Worm (Caenorhabditis elegans): ENCODE measurements around the gene Y65A5A.24.

Y65A5A.24 gene

ce11 chrIV:16381933-16382591 lies 11.7 kb upstream of the Y65A5A.24 start, which contains the start of gene Y7A9D.1 (continued):
- TF ChIP-seq fkh-3 (tag; optimal IDR thresholded peaks at IDR 0.05) (no peak), sea-2 (GFP tag; IDR thresholded peaks at IDR 0.05) (no peak), B0261.1 (tag; optimal IDR thresholded peaks at IDR 0.05) (peak; percentile 92), egrh-3 (GFP tag; IDR thresholded peaks at IDR 0.05) (peak; percentile 36), snpc-3.4 (tag; optimal IDR thresholded peaks at IDR 0.05) (peak; percentile 78), aptf-3 (GFP tag; IDR thresholded peaks at IDR 0.05) (no peak), ceh-58 (GFP tag; IDR thresholded peaks at IDR 0.05) (no peak), Y67H2A.10 (GFP tag; conservative IDR thresholded peaks at IDR 0.05) (no peak), hlh-26 (GFP tag; conservative IDR thresholded peaks at IDR 0.05) (no peak), rec-8 (tag; optimal IDR thresholded peaks at IDR 0.05) (peak in 1 of 2 experiments; percentile 20), tbp1 (GFP tag; optimal IDR thresholded peaks at IDR 0.05) (peak; percentile 97), lag-1 (GFP tag; IDR thresholded peaks at IDR 0.05) (no peak; the same call in 1 of the 2 replicates), mes-4 (tag; optimal IDR thresholded peaks at IDR 0.05) (peak; percentile 33), F55B11.4 (tag; optimal IDR thresholded peaks at IDR 0.05; ENCODE audit: borderline replicate concordance, insufficient read depth) (no peak), F10E7.11 (tag; optimal IDR thresholded peaks at IDR 0.05) (peak; percentile 31), lir-1 (GFP tag; conservative IDR thresholded peaks at IDR 0.05) (peak; percentile 52; the same call in 1 of the 2 replicates), egl-18 (GFP tag; IDR thresholded peaks at IDR 0.05) (no peak), mxl-1 (tag; optimal IDR thresholded peaks at IDR 0.05) (no peak), mel-28 (tag; optimal IDR thresholded peaks at IDR 0.05; ENCODE audit: borderline replicate concordance) (no peak), ceh-100 (GFP tag; IDR thresholded peaks at IDR 0.05) (0 out of 2 replicates have a peak, but pooled peaks have one; percentile 22), let-526 (GFP tag; IDR thresholded peaks at IDR 0.05) (peak; percentile 62; the same call in 1 of the 2 replicates), dox-1 (GFP tag; IDR thresholded peaks at IDR 0.05) (no peak), sptf-2 (GFP tag; optimal IDR thresholded peaks at IDR 0.05) (no peak), efl-1 (GFP tag; optimal IDR thresholded peaks at IDR 0.05) (no peak), F37B4.10 (GFP tag; IDR thresholded peaks at IDR 0.05) (0 out of 2 replicates have a peak, but pooled peaks have one; percentile 49), K12H6.12 (tag; optimal IDR thresholded peaks at IDR 0.05) (peak; percentile 42), mcd-1 (GFP tag; IDR thresholded peaks at IDR 0.05) (peak; percentile 69), K11D2.4 (GFP tag; IDR thresholded peaks at IDR 0.05) (no peak), nfya-1 (tag; optimal IDR thresholded peaks at IDR 0.05; ENCODE audit: borderline replicate concordance, insufficient read depth) (no peak)

DNA sequence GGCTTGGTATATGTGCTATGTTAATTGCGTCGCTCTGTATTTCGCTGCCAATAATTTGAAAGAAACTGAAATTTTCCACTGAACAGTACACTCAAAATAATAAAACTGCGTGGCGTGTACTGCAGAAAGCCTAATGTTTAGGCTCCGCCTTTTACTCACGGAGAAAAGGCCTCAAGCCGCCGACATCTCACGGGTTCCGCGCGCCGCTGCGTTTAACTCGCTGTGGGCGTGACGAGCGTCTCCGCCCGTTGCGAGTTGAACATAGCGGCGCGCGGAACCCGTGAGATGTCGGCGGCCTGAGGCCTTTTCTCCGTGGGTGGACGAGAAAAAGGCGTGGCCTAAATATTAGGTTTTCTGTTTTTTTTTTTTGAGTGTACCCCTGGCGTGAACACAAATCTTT lies 9.1 kb upstream of the Y65A5A.24 start:
- TF ChIP-seq ztf-6 (GFP tag; IDR thresholded peaks at IDR 0.05), result no peak
- no peak for TF ChIP-seq tbx-9 (tag; optimal IDR thresholded peaks at IDR 0.05; ENCODE audit: borderline replicate concordance)
- no peak for TF ChIP-seq snpc-4 (GFP tag; optimal IDR thresholded peaks at IDR 0.05)
- peak in 2 of 4 experiments; percentile 78 to 94 for TF ChIP-seq snpc-4 (tag; optimal IDR thresholded peaks at IDR 0.05)
- TF ChIP-seq ets-4 (GFP tag; optimal IDR thresholded peaks at IDR 0.05), result no peak
- TF ChIP-seq mcd-1 (GFP tag; IDR thresholded peaks at IDR 0.05), result 0 out of 2 replicates have a peak, but pooled peaks have one; percentile 22
- peak; percentile 64; the same call in 1 of the 2 replicates for TF ChIP-seq attf-6 (GFP tag; IDR thresholded peaks at IDR 0.05)
- no peak for TF ChIP-seq dox-1 (GFP tag; IDR thresholded peaks at IDR 0.05)

ce11 chrIV:16388136-16388635 lies 5.6 kb upstream of the Y65A5A.24 start:
- TF ChIP-seq bed-2 (GFP tag; IDR thresholded peaks at IDR 0.05) (no peak), ceh-58 (GFP tag; IDR thresholded peaks at IDR 0.05) (no peak), nhr-80 (tag; optimal IDR thresholded peaks at IDR 0.05) (no peak), somi-1 (GFP tag; optimal IDR thresholded peaks at IDR 0.05) (peak; percentile 1), cebp-1 (GFP tag; IDR thresholded peaks at IDR 0.05) (no peak), cebp-1 (tag; optimal IDR thresholded peaks at IDR 0.05) (peak; percentile 43), F57A8.1 (GFP tag; optimal IDR thresholded peaks at IDR 0.05) (no peak), Y56A3A.18 (GFP tag; IDR thresholded peaks at IDR 0.05) (no peak), tlf-1 (GFP tag; optimal IDR thresholded peaks at IDR 0.05) (no peak), zim-3 (tag; optimal IDR thresholded peaks at IDR 0.05) (no peak), ama-1 (optimal IDR thresholded peaks at IDR 0.05) (no peak), ama-1 (GFP tag; optimal IDR thresholded peaks at IDR 0.05) (peak; percentile 4 to 32), lin-26 (GFP tag; IDR thresholded peaks at IDR 0.05) (peak; percentile 71; the same call in 1 of the 2 replicates)
